Worm (Caenorhabditis elegans) whole organism, mixed stage, embryonic: Measurements from ENCODE around the gene Y48E1C.4.

Experiments used
- nhr-28 ChIP-seq: fragments of 150-350 bp; optimal IDR thresholded peaks from 2 replicates; lab custom pipeline; 2014; ENCODE audit warnings: missing biosample characterization, missing genetic modification characterization
- nhr-76 ChIP-seq: sonication (generic microtip); optimal IDR thresholded peaks from 2 replicates; lab custom pipeline; 2017; ENCODE audit warnings: missing biosample characterization, missing genetic modification characterization

ce11 chrII:13467838-13468389, 31.3 kb upstream of the Y48E1C.4 start:
- TF ChIP-seq nhr-76 (tag; lab: Kevin White, UChicago) (no peak), nhr-28 (tag; lab: Kevin White, UChicago) (no peak)
